Worm (Caenorhabditis elegans): ENCODE data around the gene T22B7.8.
A peak's percentile ranks its signal among the peaks of the same experiment; 100 is the strongest.

The T22B7.8 gene

DNA sequence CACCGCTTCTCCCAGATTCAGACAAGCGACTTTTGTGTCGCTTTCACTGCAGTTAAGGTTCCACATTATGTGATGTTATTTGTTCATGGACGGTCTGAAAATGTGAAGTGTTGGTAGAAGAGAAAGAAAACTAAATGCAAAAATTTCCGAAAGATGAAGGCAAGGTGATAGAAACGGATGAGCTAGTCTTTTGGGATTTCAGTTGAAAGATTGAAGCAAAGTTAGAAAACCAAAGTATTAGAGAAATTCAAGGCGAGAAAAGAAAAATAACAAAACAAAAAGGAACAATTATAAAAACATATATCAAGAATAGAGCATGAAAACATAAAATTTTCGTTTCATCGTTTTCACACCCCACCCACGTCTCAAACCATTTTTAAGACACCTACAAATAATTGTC lies 20.6 kb upstream of the T22B7.8 start, which contains the start of gene octr-1:
TSS of gene octr-1 (minus strand) at position 101 of the 400 bp plus-strand sequence.
- no peak for TF ChIP-seq hmg-20 (GFP tag; IDR thresholded peaks at IDR 0.05)

DNA sequence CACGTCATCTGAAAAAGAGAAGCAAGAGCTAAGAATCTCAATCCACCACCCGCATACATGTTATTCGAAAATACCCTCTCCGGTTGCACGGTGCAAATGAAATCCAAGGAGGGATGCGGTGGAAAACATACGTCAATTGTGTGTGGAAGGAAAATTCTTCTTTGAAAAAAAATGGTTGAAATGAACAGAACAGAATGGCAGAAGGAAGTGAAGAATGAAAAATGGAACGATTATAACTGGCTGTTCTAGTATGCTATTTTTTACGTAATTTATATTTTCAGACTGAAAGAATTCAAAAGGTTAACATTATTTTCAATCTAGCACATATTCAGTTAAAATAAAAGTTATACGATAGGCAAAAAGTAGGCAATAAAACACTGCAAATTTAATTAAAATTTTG lies 15.7 kb upstream of the T22B7.8 start:
- TF ChIP-seq aptf-3 (GFP tag; IDR thresholded peaks at IDR 0.05): no peak
- TF ChIP-seq ceh-58 (GFP tag; IDR thresholded peaks at IDR 0.05): no peak
- no peak for TF ChIP-seq him-1 (tag; optimal IDR thresholded peaks at IDR 0.05)
- TF ChIP-seq hrde-1 (tag; optimal IDR thresholded peaks at IDR 0.05; ENCODE audit: borderline replicate concordance): no peak
- no peak for TF ChIP-seq bed-2 (GFP tag; IDR thresholded peaks at IDR 0.05)
- no peak for TF ChIP-seq rcor-1 (GFP tag; IDR thresholded peaks at IDR 0.05)
- TF ChIP-seq snpc-3.4 (tag; optimal IDR thresholded peaks at IDR 0.05): no peak
- TF ChIP-seq F49E8.2 (tag; optimal IDR thresholded peaks at IDR 0.05; ENCODE audit: insufficient read depth): no peak
- no peak for TF ChIP-seq F55B11.4 (tag; optimal IDR thresholded peaks at IDR 0.05; ENCODE audit: borderline replicate concordance, insufficient read depth)
- TF ChIP-seq lsl-1 (GFP tag; optimal IDR thresholded peaks at IDR 0.05): no peak
- no peak for TF ChIP-seq lin-26 (GFP tag; IDR thresholded peaks at IDR 0.05)

DNA sequence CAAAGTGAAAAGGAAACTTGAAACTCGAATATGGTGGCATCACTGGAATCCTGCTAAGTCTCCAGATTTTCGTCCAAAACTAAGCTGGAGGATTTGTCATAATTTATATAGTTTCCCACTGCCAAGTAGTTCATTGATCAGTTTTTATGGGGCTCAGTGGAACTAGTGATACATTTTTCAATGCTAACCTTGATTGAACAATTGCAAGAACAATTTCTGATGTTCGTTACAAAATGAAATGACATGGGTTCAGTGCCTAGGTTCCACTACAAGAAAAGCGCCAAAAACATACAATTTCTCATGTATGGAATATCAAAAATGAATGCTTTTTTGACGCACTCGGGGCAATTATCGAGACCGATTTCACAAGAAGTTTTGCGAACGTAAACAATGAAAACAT lies 9.9 kb upstream of the T22B7.8 start:
- TF ChIP-seq fkh-3 (tag; optimal IDR thresholded peaks at IDR 0.05): no peak
- TF ChIP-seq F37B4.10 (GFP tag; IDR thresholded peaks at IDR 0.05): no peak
- TF ChIP-seq lag-1 (GFP tag; IDR thresholded peaks at IDR 0.05): no peak
- no peak for TF ChIP-seq C17E4.6 (GFP tag; IDR thresholded peaks at IDR 0.05)
- TF ChIP-seq cebp-1 (GFP tag; IDR thresholded peaks at IDR 0.05): no peak
- no peak for TF ChIP-seq cebp-1 (tag; optimal IDR thresholded peaks at IDR 0.05)
- no peak for TF ChIP-seq dpl-1 (GFP tag; optimal IDR thresholded peaks at IDR 0.05)
- TF ChIP-seq hrde-1 (tag; optimal IDR thresholded peaks at IDR 0.05; ENCODE audit: borderline replicate concordance): no peak
- no peak for TF ChIP-seq F49E8.2 (tag; optimal IDR thresholded peaks at IDR 0.05; ENCODE audit: insufficient read depth)
- no peak for TF ChIP-seq gei-17 (GFP tag; optimal IDR thresholded peaks at IDR 0.05)
- TF ChIP-seq nhr-27 (tag; optimal IDR thresholded peaks at IDR 0.05): no peak
- TF ChIP-seq nfya-2 (GFP tag; IDR thresholded peaks at IDR 0.05): no peak
- no peak for TF ChIP-seq F22D6.2 (tag; optimal IDR thresholded peaks at IDR 0.05)
- no peak for TF ChIP-seq mxl-1 (tag; optimal IDR thresholded peaks at IDR 0.05)
- TF ChIP-seq F57C9.4 (tag; optimal IDR thresholded peaks at IDR 0.05): no peak
- no peak for TF ChIP-seq ztf-22 (GFP tag; optimal IDR thresholded peaks at IDR 0.05)
- no peak for TF ChIP-seq F10E7.11 (tag; optimal IDR thresholded peaks at IDR 0.05)
- no peak for TF ChIP-seq pha-4 (tag; optimal IDR thresholded peaks at IDR 0.05)
- no peak for TF ChIP-seq nhr-120 (GFP tag; IDR thresholded peaks at IDR 0.05)
- no peak for TF ChIP-seq ceh-27 (GFP tag; optimal IDR thresholded peaks at IDR 0.05)
- TF ChIP-seq madf-6 (GFP tag; IDR thresholded peaks at IDR 0.05): no peak

DNA sequence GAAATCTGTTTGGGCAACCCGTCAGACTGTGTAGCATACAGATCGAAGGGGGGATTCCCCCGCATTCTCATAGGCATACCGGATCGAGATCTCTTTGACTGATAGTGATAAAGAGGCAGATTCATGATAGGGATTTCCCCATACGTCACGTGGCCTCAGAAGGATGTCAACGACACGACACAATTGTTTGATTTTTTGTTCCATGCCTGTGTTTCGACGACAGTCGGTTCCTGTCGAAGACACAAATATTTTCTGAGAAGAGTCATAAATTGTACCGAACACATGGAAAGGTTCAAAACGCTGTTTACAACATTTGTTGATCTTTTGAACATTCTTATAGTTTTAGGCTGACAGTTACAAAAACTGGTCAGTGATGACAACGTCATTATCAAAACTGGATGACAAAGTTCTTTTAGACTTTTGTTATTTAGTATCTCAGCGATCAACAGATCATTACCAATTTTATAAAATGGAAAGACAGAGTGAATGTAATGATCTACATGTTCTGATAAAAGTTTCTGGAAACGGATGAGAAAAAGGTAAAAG lies 3.2 kb upstream of the T22B7.8 start:
- TF ChIP-seq ztf-26 (tag; optimal IDR thresholded peaks at IDR 0.05): peak; percentile 27
- peak; percentile 52; the same call in 1 of the 2 replicates for TF ChIP-seq lin-26 (GFP tag; IDR thresholded peaks at IDR 0.05)
- no peak for TF ChIP-seq egl-44 (GFP tag; IDR thresholded peaks at IDR 0.05)
- no peak for TF ChIP-seq snpc-1.1 (tag; optimal IDR thresholded peaks at IDR 0.05; ENCODE audit: insufficient read depth)
